Fruit fly (Drosophila melanogaster): Measurements from ENCODE around the gene Ca-alpha1T.

The Ca-alpha1T gene

DNA sequence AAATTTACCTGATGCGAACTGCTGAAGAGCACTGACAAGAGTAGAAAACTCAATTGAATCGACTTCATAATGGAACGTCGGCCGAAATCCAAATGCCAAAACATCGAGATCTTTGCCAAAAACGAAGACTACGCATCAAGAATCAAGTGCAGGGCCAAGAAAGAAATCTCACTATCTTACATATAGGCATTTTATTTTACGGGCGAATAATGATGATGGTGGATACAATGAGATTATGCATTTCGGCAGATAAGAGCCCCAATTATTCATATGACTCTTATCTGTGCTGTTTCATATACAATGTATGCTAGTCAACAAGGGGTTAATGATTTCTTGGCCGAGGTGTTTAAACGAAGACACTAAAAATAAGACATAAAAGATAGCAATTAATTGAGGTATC is 26.9 kb upstream of the Ca-alpha1T start, which contains the start of gene Btnd:
Btnd (minus strand) TSS at position 101 of the 400 bp plus-strand sequence.
- TF ChIP-seq CG14711 (tag; optimal IDR thresholded peaks at IDR 0.05) (no peak), cic (GFP tag; optimal IDR thresholded peaks at IDR 0.05) (no peak), cnc (optimal IDR thresholded peaks at IDR 0.05) (no peak), Hr96 (GFP tag; optimal IDR thresholded peaks at IDR 0.05) (no peak), toe (GFP tag; optimal IDR thresholded peaks at IDR 0.05) (no peak), kay (GFP tag; ENCODE audit: borderline replicate concordance) (no peak), ovo (GFP tag; optimal IDR thresholded peaks at IDR 0.05) (no peak), CG33017 (tag; optimal IDR thresholded peaks at IDR 0.05) (no peak), pad (GFP tag; optimal IDR thresholded peaks at IDR 0.05) (no peak), Mnt (GFP tag; optimal IDR thresholded peaks at IDR 0.05) (no peak), Crg-1 (GFP tag; optimal IDR thresholded peaks at IDR 0.05) (no peak)

DNA sequence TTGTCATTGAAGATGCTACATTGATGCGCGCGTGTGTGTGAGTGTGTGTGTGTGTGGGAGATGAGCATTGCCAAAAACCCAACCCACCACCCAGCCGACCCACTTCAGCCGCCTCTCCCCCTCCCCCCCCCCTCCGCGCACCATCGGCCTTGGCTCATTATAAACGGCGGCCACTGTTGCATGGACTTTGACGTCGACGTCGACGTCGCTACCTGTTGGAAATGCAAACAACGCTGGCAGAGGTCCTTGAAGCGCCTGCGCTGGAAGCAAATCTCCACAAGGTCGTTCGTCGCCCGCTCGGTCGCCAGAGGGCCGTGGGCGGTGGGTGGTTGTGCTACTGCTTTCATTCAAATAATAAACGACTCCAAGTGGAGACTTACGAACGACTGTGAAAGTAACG is 24.4 kb upstream of the Ca-alpha1T start:
- TF ChIP-seq pad (GFP tag; optimal IDR thresholded peaks at IDR 0.05) (no peak), CG7101 (tag; optimal IDR thresholded peaks at IDR 0.05) (no peak)

DNA sequence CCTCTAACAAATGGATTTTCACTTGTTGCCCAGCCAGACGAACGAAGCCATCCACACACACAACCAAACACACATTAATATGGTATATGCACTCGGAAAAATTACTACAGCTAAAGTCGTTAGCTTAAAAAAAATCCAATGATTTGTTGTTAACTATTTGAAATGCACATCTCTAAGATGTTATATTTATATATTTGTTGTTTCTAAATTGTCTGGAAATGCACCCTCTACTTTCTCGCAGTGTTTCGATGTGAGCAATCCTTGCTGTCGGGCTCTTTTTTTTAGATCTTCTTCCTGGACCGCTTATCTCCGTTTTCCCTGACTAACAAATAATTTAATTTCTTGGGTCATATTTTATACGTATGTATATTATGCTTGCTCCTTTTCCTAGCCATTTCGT is 12.8 kb upstream of the Ca-alpha1T start:
- TF ChIP-seq Clk (GFP tag; optimal IDR thresholded peaks at IDR 0.05) (no peak), CG5204 (GFP tag; optimal IDR thresholded peaks at IDR 0.05) (no peak), CG7045 (GFP tag; optimal IDR thresholded peaks at IDR 0.05) (no peak), CG12768 (GFP tag; optimal IDR thresholded peaks at IDR 0.05) (no peak), pad (GFP tag; optimal IDR thresholded peaks at IDR 0.05) (no peak), tj (GFP tag; optimal IDR thresholded peaks at IDR 0.05) (no peak), cic (GFP tag; optimal IDR thresholded peaks at IDR 0.05) (no peak), kay (GFP tag; ENCODE audit: borderline replicate concordance) (no peak), toe (GFP tag; optimal IDR thresholded peaks at IDR 0.05) (no peak), CG7101 (tag; optimal IDR thresholded peaks at IDR 0.05) (no peak), CG11617 (GFP tag; optimal IDR thresholded peaks at IDR 0.05) (no peak), ovo (GFP tag; optimal IDR thresholded peaks at IDR 0.05) (no peak), CG1620 (GFP tag; optimal IDR thresholded peaks at IDR 0.05) (no peak), bab1 (GFP tag; optimal IDR thresholded peaks at IDR 0.05) (no peak), Hr96 (GFP tag; optimal IDR thresholded peaks at IDR 0.05) (no peak)

DNA sequence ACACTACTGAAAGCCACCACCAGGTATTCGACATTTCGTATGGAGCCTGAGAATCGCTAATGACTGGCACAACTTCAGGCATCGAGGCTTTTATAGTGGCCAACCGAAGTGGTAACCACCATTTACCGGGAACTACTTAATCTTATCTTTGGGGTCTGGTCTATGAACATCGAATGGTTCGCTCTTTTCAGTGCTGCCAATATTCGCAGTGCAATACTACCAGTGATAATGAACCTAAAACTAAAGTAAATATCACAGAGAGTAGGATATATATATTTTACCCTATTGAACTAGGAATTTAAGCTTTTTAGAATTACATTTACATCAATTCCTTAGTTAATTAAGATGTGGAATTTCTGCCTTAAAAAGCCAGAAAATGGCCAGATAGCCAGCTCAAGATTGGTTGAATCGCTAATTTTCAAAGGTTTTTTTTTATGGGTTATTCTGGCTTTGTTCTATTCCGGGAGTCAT is 10.3 kb upstream of the Ca-alpha1T start, which contains the start of gene vanin-like:
vanin-like (minus strand) TSS at position 51 of the 471 bp plus-strand sequence.
- TF ChIP-seq cnc (optimal IDR thresholded peaks at IDR 0.05): peak in 1 of 2 experiments; percentile 1
- TF ChIP-seq toe (GFP tag; optimal IDR thresholded peaks at IDR 0.05): no peak

DNA sequence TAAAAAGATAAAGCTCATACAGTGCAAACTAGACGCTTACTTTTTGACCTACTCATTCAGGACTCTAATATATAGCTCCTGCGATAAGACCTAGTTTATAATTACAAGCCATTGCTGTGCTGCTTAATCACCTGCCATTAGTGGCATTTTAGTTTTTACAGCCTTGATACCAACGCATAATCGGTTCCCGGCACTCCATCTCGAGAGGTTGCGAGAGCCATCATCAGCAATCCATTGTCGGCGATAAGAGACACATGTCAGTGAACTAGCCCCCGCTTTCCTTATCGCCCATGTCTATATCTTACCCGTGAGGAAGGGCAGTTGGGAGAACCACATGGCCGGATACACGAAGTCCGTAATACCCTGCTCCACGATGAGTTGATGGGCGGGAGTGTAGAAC is 9.2 kb upstream of the Ca-alpha1T start:
- TF ChIP-seq Hr96 (GFP tag; optimal IDR thresholded peaks at IDR 0.05) (no peak), kay (GFP tag; ENCODE audit: borderline replicate concordance) (no peak), cic (GFP tag; optimal IDR thresholded peaks at IDR 0.05) (no peak), Mnt (GFP tag; optimal IDR thresholded peaks at IDR 0.05) (no peak), tj (GFP tag; optimal IDR thresholded peaks at IDR 0.05) (no peak), pad (GFP tag; optimal IDR thresholded peaks at IDR 0.05) (no peak), CG5204 (GFP tag; optimal IDR thresholded peaks at IDR 0.05) (no peak), CG1620 (GFP tag; optimal IDR thresholded peaks at IDR 0.05) (no peak), bab1 (GFP tag; optimal IDR thresholded peaks at IDR 0.05) (no peak), toe (GFP tag; optimal IDR thresholded peaks at IDR 0.05) (no peak), CG7101 (tag; optimal IDR thresholded peaks at IDR 0.05) (no peak), Crg-1 (GFP tag; optimal IDR thresholded peaks at IDR 0.05) (no peak), cnc (optimal IDR thresholded peaks at IDR 0.05) (no peak), CG11617 (GFP tag; optimal IDR thresholded peaks at IDR 0.05) (no peak), ovo (GFP tag; optimal IDR thresholded peaks at IDR 0.05) (no peak), CG14711 (tag; optimal IDR thresholded peaks at IDR 0.05) (no peak), CG7045 (GFP tag; optimal IDR thresholded peaks at IDR 0.05) (no peak)

DNA sequence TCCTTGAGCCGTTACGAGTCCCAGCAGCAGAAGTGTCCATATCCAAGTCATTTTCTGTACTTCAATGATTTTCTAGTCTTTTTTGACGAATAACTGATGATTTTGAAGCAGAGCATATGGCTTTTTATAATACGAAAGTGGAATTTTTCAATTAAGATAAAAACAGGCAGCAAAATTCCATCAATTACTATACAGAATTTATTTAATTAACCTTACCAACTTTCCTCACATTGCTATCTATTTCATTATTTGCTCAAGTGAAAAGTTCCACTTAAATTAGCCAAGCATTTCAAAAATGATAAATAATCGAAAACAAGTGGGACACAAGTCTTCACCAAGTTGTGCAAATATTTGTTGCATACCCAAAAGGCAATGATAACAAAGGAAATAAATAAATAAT is 7.5 kb upstream of the Ca-alpha1T start, which contains the start of gene CG43090:
CG43090 (minus strand) TSS at position 101 of the 400 bp plus-strand sequence.
- TF ChIP-seq CG1620 (GFP tag; optimal IDR thresholded peaks at IDR 0.05) (no peak), bab1 (GFP tag; optimal IDR thresholded peaks at IDR 0.05) (no peak), ovo (GFP tag; optimal IDR thresholded peaks at IDR 0.05) (no peak), CG5204 (GFP tag; optimal IDR thresholded peaks at IDR 0.05) (no peak), tj (GFP tag; optimal IDR thresholded peaks at IDR 0.05) (no peak), kay (GFP tag; ENCODE audit: borderline replicate concordance) (no peak), CG7101 (tag; optimal IDR thresholded peaks at IDR 0.05) (no peak), Crg-1 (GFP tag; optimal IDR thresholded peaks at IDR 0.05) (no peak), toe (GFP tag; optimal IDR thresholded peaks at IDR 0.05) (no peak), pad (GFP tag; optimal IDR thresholded peaks at IDR 0.05) (no peak), Mnt (GFP tag; optimal IDR thresholded peaks at IDR 0.05) (no peak), cic (GFP tag; optimal IDR thresholded peaks at IDR 0.05) (no peak), Hr96 (GFP tag; optimal IDR thresholded peaks at IDR 0.05) (no peak), cnc (optimal IDR thresholded peaks at IDR 0.05) (no peak), CG33017 (tag; optimal IDR thresholded peaks at IDR 0.05) (no peak), CG7045 (GFP tag; optimal IDR thresholded peaks at IDR 0.05) (no peak), Clk (GFP tag; optimal IDR thresholded peaks at IDR 0.05) (no peak), CG12768 (GFP tag; optimal IDR thresholded peaks at IDR 0.05) (no peak), CG11617 (GFP tag; optimal IDR thresholded peaks at IDR 0.05) (no peak)

DNA sequence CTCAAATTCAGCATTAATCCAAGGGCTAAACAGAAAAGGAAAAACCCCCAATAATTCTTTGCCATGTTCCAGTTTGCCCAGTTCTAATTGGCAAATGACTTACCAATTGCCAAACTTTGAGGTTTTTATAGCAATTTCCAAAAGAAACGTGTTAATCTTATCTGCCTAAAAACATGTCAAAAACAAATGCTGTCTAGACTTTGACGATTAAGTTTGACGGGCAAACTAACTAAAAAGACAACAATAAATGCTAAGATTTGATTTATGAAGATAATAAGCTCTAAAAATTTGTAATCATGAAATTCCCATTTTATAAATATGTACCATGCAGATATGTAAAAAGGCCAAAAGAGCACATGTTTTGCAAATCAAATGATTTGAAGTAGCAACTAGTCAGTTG is 6.3 kb upstream of the Ca-alpha1T start, which contains the start of gene CG32751:
CG32751 (minus strand) TSS at position 101 of the 400 bp plus-strand sequence.
- TF ChIP-seq ovo (GFP tag; optimal IDR thresholded peaks at IDR 0.05): no peak
- TF ChIP-seq tj (GFP tag; optimal IDR thresholded peaks at IDR 0.05): no peak
- no peak for TF ChIP-seq toe (GFP tag; optimal IDR thresholded peaks at IDR 0.05)
- TF ChIP-seq CG5204 (GFP tag; optimal IDR thresholded peaks at IDR 0.05): no peak
- TF ChIP-seq Clk (GFP tag; optimal IDR thresholded peaks at IDR 0.05): no peak
- no peak for TF ChIP-seq CG12768 (GFP tag; optimal IDR thresholded peaks at IDR 0.05)
- no peak for TF ChIP-seq kay (GFP tag; ENCODE audit: borderline replicate concordance)
- TF ChIP-seq cic (GFP tag; optimal IDR thresholded peaks at IDR 0.05): no peak
- TF ChIP-seq CG7101 (tag; optimal IDR thresholded peaks at IDR 0.05): no peak
- no peak for TF ChIP-seq cnc (optimal IDR thresholded peaks at IDR 0.05)
- TF ChIP-seq CG7045 (GFP tag; optimal IDR thresholded peaks at IDR 0.05): no peak

All from whole organism, adult.